Worm (Caenorhabditis elegans) whole organism, late embryonic: ENCODE measurements around the gene del-1.

Experiments used
- C08G9.2 ChIP-seq: sonication (generic microtip); optimal IDR thresholded peaks from 2 replicates; lab custom pipeline; 2016; ENCODE audit warnings: mild to moderate bottlenecking, missing genetic modification characterization, moderate library complexity, missing compliant biosample characterization
- F13H6.1 ChIP-seq: sonication (generic microtip); optimal IDR thresholded peaks from 2 replicates; lab custom pipeline; 2016; ENCODE audit warnings: missing genetic modification characterization, missing compliant biosample characterization
- T23F11.4 ChIP-seq: fragments of 200-800 bp; sonication (Bioruptor generic); optimal IDR thresholded peaks from 2 replicates; lab custom pipeline; 2018; ENCODE audit warnings: mild to moderate bottlenecking, missing genetic modification characterization, missing compliant biosample characterization
- ceh-19 ChIP-seq: fragments of 200-800 bp; sonication (Bioruptor generic); optimal IDR thresholded peaks from 2 replicates; lab custom pipeline; 2018; ENCODE audit warnings: mild to moderate bottlenecking, missing genetic modification characterization, missing compliant biosample characterization
- ceh-2 ChIP-seq: sonication (generic microtip); optimal IDR thresholded peaks from 2 replicates; lab custom pipeline; 2016; ENCODE audit warnings: missing genotype, missing genetic modification characterization, missing compliant biosample characterization
- ceh-24 ChIP-seq: sonication (generic microtip); optimal IDR thresholded peaks from 2 replicates; lab custom pipeline; 2016; ENCODE audit warnings: mild to moderate bottlenecking, missing genetic modification characterization, missing compliant biosample characterization
- ceh-48 ChIP-seq: sonication (generic microtip); optimal IDR thresholded peaks from 2 replicates; lab custom pipeline; 2016; ENCODE audit warnings: missing genetic modification characterization, inconsistent platforms, missing compliant biosample characterization
- elt-2 ChIP-seq: sonication (generic microtip); optimal IDR thresholded peaks from 2 replicates; lab custom pipeline; 2016; ENCODE audit warnings: missing genetic modification reagents, missing genetic modification characterization, missing compliant biosample characterization
- fkh-10 ChIP-seq: fragments of 150-350 bp; optimal IDR thresholded peaks from 2 replicates; lab custom pipeline; 2014; ENCODE audit warnings: missing biosample characterization, missing genetic modification reagents, missing genetic modification characterization
- hlh-30 ChIP-seq: sonication (generic microtip); optimal IDR thresholded peaks from 2 replicates; lab custom pipeline; 2017; ENCODE audit warnings: antibody characterized with exemption, missing genetic modification characterization, missing compliant biosample characterization; ENCODE audit not compliant: insufficient read depth
- hlh-6 ChIP-seq: sonication (generic microtip); optimal IDR thresholded peaks from 2 replicates; lab custom pipeline; 2016; ENCODE audit warnings: missing genotype, missing genetic modification characterization, missing compliant biosample characterization
- lin-11 ChIP-seq: fragments of 200-800 bp; sonication (Bioruptor generic); optimal IDR thresholded peaks from 2 replicates; lab custom pipeline; 2018; ENCODE audit warnings: mild to moderate bottlenecking, missing genetic modification characterization, missing compliant biosample characterization
- rnt-1 ChIP-seq: sonication (generic microtip); optimal IDR thresholded peaks from 2 replicates; lab custom pipeline; 2016; ENCODE audit warnings: missing genetic modification characterization, missing compliant biosample characterization
- sox-4 ChIP-seq: sonication (generic microtip); optimal IDR thresholded peaks from 2 replicates; lab custom pipeline; 2017; ENCODE audit warnings: mild to moderate bottlenecking, missing genetic modification characterization, inconsistent platforms, missing compliant biosample characterization
- unc-3 ChIP-seq, 2 experiments: fragments of 200-800 bp in 1 of 2; sonication (Bioruptor generic) in 1 of 2; sonication (generic microtip) in 1 of 2; conservative IDR thresholded peaks in 1 of 2; optimal IDR thresholded peaks in 1 of 2; 2 replicates each; pipeline versions ENCODE4 v1.3.6 to Lab custom; 2016 to 2022; ENCODE audit warnings: missing compliant biosample characterization in 2 of 2, missing genetic modification characterization in 2 of 2, missing genetic modification reagents in 1 of 2

del-1 gene

ce11 chrX:14322793-14323192 is 54.9 kb downstream of the del-1 start:
- no peak for TF ChIP-seq fkh-10
- TF ChIP-seq ceh-24 (tag; lab: Kevin White, UChicago): no peak
- TF ChIP-seq F13H6.1 (tag; lab: Kevin White, UChicago): no peak
- TF ChIP-seq elt-2: no peak
- TF ChIP-seq T23F11.4 (GFP tag; lab: Kevin White, UChicago): no peak
- TF ChIP-seq sox-4 (tag; lab: Kevin White, UChicago): no peak
- no peak for TF ChIP-seq unc-3 (GFP tag; conservative IDR thresholded peaks at IDR 0.05; lab: Robert Waterston, UW)
- no peak for TF ChIP-seq unc-3 (tag; optimal IDR thresholded peaks at IDR 0.05; lab: Kevin White, UChicago)

ce11 chrX:14324289-14324688 is 56.4 kb downstream of the del-1 start:
- TF ChIP-seq hlh-6 (tag; lab: Kevin White, UChicago) (no peak), lin-11 (tag; lab: Kevin White, UChicago) (no peak), ceh-48 (tag; lab: Kevin White, UChicago) (no peak), ceh-19 (GFP tag; lab: Kevin White, UChicago) (no peak), F13H6.1 (tag; lab: Kevin White, UChicago) (no peak), fkh-10 (no peak)
- TF ChIP-seq, all 69 proteins: peak for 0

- no peak for TF ChIP-seq ceh-2 (tag; lab: Kevin White, UChicago)
- no peak for TF ChIP-seq hlh-30 (tag; lab: Kevin White, UChicago)
- TF ChIP-seq C08G9.2 (tag; lab: Kevin White, UChicago): no peak
- no peak for TF ChIP-seq rnt-1 (tag; lab: Kevin White, UChicago)
These were observed 58.7 kb downstream of the del-1 start for ce11 chrX:14326578-14326977.
